Fruit fly (Drosophila melanogaster): ENCODE results near the gene IntS10.

IntS10 gene

DNA sequence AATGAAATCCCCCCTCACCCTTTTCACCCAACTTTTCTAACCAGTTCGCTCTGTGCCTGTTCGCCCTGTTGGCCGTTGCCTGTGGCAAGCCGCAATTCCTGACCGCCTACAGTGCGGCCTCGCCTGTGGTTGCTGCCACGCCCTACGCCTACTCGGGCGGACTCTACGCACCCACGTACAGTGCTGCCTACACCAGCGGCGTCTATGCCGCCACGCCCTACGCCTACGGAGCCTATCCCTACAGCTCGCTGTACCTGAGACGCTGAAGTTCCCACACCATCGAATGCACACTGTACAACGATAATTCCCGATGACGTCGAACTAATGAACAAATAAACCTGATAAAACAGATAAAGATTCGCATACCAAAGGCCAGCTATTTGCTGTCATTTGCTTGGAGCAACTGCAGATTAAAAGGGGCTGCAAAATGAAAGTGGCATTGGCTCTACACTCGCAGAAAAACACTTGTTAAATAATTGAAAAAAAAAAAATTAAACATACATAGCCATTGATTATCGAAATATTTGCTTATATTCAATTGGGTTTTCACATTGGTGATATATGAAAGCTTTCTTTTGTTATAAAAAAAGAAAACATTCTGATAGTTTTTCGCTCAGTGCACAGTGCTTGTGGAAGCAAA, 15.3 kb upstream of the IntS10 start:
- TF ChIP-seq Clk (GFP tag; optimal IDR thresholded peaks at IDR 0.05) (no peak), kay (GFP tag; ENCODE audit: borderline replicate concordance) (peak; percentile 63)

DNA sequence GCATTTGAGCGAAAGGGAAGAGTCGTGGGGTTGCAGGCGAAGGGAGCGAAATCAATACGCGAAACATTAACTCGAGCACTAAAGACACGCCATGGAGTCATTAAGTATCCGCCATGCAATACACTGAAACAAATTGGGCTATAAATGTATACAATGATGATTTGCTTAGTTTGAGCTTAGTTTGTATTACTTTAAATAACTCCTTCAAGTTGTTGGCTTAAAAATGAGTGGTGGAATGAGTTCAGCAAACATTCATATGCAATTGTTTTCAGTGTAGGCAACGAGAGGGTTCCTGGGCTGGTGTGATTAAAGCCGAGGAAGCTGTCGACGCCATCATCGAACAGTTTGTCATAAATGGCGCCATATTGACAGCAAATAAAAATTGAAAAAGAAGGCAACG, 8.8 kb upstream of the IntS10 start:
- no peak for TF ChIP-seq Crg-1 (GFP tag; optimal IDR thresholded peaks at IDR 0.05)
- TF ChIP-seq CG7045 (GFP tag; optimal IDR thresholded peaks at IDR 0.05): no peak
- TF ChIP-seq tj (GFP tag; optimal IDR thresholded peaks at IDR 0.05): no peak
- no peak for TF ChIP-seq kay (GFP tag; ENCODE audit: borderline replicate concordance)
- TF ChIP-seq pad (GFP tag; optimal IDR thresholded peaks at IDR 0.05): no peak
- TF ChIP-seq Clk (GFP tag; optimal IDR thresholded peaks at IDR 0.05): no peak
- no peak for TF ChIP-seq Mnt (GFP tag; optimal IDR thresholded peaks at IDR 0.05)
- no peak for TF ChIP-seq CG12768 (GFP tag; optimal IDR thresholded peaks at IDR 0.05)
- no peak for TF ChIP-seq CG5204 (GFP tag; optimal IDR thresholded peaks at IDR 0.05)
- no peak for TF ChIP-seq toe (GFP tag; optimal IDR thresholded peaks at IDR 0.05)
- no peak for TF ChIP-seq CG14711 (tag; optimal IDR thresholded peaks at IDR 0.05)
- no peak for TF ChIP-seq Hr96 (GFP tag; optimal IDR thresholded peaks at IDR 0.05)
- TF ChIP-seq CG11617 (GFP tag; optimal IDR thresholded peaks at IDR 0.05): no peak
- TF ChIP-seq cic (GFP tag; optimal IDR thresholded peaks at IDR 0.05): no peak
- no peak for TF ChIP-seq CG33017 (tag; optimal IDR thresholded peaks at IDR 0.05)
- no peak for TF ChIP-seq CG1620 (GFP tag; optimal IDR thresholded peaks at IDR 0.05)
- TF ChIP-seq bab1 (GFP tag; optimal IDR thresholded peaks at IDR 0.05): no peak
- no peak for TF ChIP-seq cnc (optimal IDR thresholded peaks at IDR 0.05)
- TF ChIP-seq CG7101 (tag; optimal IDR thresholded peaks at IDR 0.05): no peak

DNA sequence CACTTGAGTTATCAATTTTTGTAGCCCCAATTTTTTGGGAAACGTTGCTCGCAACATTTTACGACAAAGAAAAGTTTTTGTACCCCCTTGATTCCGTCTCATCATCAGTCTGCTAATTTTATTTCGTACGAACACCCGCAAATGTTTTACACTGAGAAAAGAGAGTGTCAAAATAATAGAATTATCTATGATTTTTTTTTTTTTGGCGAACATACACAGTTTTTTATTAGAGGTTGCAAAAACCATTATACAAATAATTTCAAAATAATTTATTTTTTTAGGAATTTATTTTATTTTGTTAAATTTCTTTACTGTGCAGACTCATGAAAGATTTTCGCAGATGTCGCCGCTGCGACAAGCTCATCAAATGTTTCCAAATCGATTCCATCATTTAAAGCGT, 8.0 kb upstream of the IntS10 start:
- TF ChIP-seq CG7045 (GFP tag; optimal IDR thresholded peaks at IDR 0.05): no peak
- TF ChIP-seq bab1 (GFP tag; optimal IDR thresholded peaks at IDR 0.05): no peak
- TF ChIP-seq kay (GFP tag; ENCODE audit: borderline replicate concordance): peak; percentile 28
- TF ChIP-seq tj (GFP tag; optimal IDR thresholded peaks at IDR 0.05): no peak
- TF ChIP-seq toe (GFP tag; optimal IDR thresholded peaks at IDR 0.05): no peak
- no peak for TF ChIP-seq cic (GFP tag; optimal IDR thresholded peaks at IDR 0.05)
- TF ChIP-seq Clk (GFP tag; optimal IDR thresholded peaks at IDR 0.05): no peak

DNA sequence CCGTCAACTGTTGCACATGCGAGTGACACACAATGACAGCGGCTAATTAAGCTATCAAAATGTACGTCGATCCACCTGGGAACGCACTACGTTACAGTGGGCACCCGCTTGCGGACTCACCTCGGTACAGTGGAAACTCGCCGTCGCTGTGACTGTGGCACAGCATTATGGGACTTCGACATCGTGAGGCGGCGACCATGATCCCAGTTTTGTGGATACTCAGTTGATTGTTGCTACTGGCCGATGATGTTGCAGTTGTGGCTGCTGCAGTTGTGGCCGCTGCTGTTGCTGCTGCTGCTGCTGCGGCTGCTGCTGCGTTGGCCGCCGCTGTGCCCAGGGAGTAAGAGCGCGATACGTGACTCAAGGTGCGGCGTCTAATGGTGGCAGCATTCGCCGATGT, 6.7 kb upstream of the IntS10 start:
- no peak for TF ChIP-seq kay (GFP tag; ENCODE audit: borderline replicate concordance)
- no peak for TF ChIP-seq CG33017 (tag; optimal IDR thresholded peaks at IDR 0.05)
- TF ChIP-seq CG5204 (GFP tag; optimal IDR thresholded peaks at IDR 0.05): no peak
- TF ChIP-seq CG7045 (GFP tag; optimal IDR thresholded peaks at IDR 0.05): no peak
- TF ChIP-seq CG12768 (GFP tag; optimal IDR thresholded peaks at IDR 0.05): no peak
- no peak for TF ChIP-seq bab1 (GFP tag; optimal IDR thresholded peaks at IDR 0.05)
- no peak for TF ChIP-seq ovo (GFP tag; optimal IDR thresholded peaks at IDR 0.05)
- TF ChIP-seq CG14711 (tag; optimal IDR thresholded peaks at IDR 0.05): no peak

DNA sequence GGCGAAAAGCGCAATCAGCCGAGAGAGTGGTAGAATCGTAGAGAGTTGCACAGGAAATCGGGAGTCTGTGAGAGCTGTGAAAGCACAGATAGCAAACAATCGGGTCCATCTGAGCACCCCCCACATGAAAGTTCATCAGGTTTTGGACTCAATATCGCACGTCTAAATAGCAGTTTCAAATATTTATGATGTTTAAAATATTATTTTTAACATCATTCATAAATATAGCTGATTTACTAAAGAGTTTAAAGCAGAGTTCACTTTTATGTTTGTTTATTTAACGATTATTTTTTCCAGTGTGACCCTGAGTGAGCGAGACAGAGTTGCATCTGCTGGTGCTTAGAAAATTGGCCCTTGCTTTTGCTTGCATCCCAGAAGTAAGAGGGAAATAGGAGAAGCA, 5.2 kb upstream of the IntS10 start:
- TF ChIP-seq cic (GFP tag; optimal IDR thresholded peaks at IDR 0.05) (no peak), CG7101 (tag; optimal IDR thresholded peaks at IDR 0.05) (no peak), CG33017 (tag; optimal IDR thresholded peaks at IDR 0.05) (peak; percentile 18), Crg-1 (GFP tag; optimal IDR thresholded peaks at IDR 0.05) (no peak), toe (GFP tag; optimal IDR thresholded peaks at IDR 0.05) (no peak)

DNA sequence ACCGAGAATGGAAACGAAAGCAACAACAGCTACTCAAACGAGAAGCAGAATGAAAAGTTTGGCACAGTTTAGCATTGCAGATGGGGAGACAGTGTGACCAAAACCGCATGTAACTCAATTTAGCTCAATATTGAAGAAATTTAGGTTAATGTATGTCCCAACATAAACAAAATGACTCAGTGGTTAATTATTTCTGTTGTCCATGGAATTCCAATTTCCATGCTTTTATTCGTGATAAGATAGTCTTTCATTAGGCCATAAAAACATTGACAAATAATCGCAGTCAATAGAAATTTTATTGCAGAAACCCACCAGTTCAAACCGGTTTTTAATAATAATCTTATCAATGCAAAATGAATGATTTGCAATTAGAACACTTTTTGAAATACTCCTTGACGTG, 4.7 kb upstream of the IntS10 start:
- TF ChIP-seq Mnt (GFP tag; optimal IDR thresholded peaks at IDR 0.05) (no peak), CG7101 (tag; optimal IDR thresholded peaks at IDR 0.05) (no peak), pad (GFP tag; optimal IDR thresholded peaks at IDR 0.05) (no peak), CG1620 (GFP tag; optimal IDR thresholded peaks at IDR 0.05) (no peak), cic (GFP tag; optimal IDR thresholded peaks at IDR 0.05) (no peak), Crg-1 (GFP tag; optimal IDR thresholded peaks at IDR 0.05) (no peak), CG7045 (GFP tag; optimal IDR thresholded peaks at IDR 0.05) (no peak), toe (GFP tag; optimal IDR thresholded peaks at IDR 0.05) (no peak), ovo (GFP tag; optimal IDR thresholded peaks at IDR 0.05) (no peak)

DNA sequence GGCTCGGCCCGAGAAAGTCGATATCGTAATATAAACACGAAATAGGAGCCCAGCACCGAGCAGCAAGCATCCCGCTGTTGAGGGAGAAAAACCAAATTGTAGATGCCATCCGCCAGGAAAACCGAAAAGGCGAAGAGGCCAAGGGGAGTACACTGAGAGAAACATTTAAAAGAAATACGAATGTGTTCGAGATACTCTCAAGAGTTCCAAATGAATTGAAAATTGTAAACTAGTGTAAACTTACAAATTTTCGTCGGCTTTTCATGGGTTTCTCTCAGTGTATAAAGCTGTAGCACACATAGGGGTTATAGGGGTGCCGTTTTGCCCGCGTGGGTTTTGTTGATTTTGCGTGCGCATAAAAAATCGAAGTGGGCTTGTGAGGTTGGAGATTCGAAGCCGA, 3.8 kb upstream of the IntS10 start:
- TF ChIP-seq Crg-1 (GFP tag; optimal IDR thresholded peaks at IDR 0.05) (no peak), CG11617 (GFP tag; optimal IDR thresholded peaks at IDR 0.05) (peak; percentile 7), CG33017 (tag; optimal IDR thresholded peaks at IDR 0.05) (peak; percentile 44), cic (GFP tag; optimal IDR thresholded peaks at IDR 0.05) (peak; percentile 38), kay (GFP tag; ENCODE audit: borderline replicate concordance) (no peak), Mnt (GFP tag; optimal IDR thresholded peaks at IDR 0.05) (no peak), CG7101 (tag; optimal IDR thresholded peaks at IDR 0.05) (peak; percentile 26), toe (GFP tag; optimal IDR thresholded peaks at IDR 0.05) (no peak), CG7045 (GFP tag; optimal IDR thresholded peaks at IDR 0.05) (no peak), cnc (optimal IDR thresholded peaks at IDR 0.05) (no peak), CG5204 (GFP tag; optimal IDR thresholded peaks at IDR 0.05) (peak; percentile 41), CG12768 (GFP tag; optimal IDR thresholded peaks at IDR 0.05) (no peak), Clk (GFP tag; optimal IDR thresholded peaks at IDR 0.05) (no peak), bab1 (GFP tag; optimal IDR thresholded peaks at IDR 0.05) (no peak), tj (GFP tag; optimal IDR thresholded peaks at IDR 0.05) (peak; percentile 3), Hr96 (GFP tag; optimal IDR thresholded peaks at IDR 0.05) (peak; percentile 63), pad (GFP tag; optimal IDR thresholded peaks at IDR 0.05) (no peak), CG14711 (tag; optimal IDR thresholded peaks at IDR 0.05) (no peak), ovo (GFP tag; optimal IDR thresholded peaks at IDR 0.05) (no peak), CG1620 (GFP tag; optimal IDR thresholded peaks at IDR 0.05) (no peak)
